Worm (Caenorhabditis elegans): Measurements from ENCODE around the gene T09A5.4.

The T09A5.4 gene

DNA sequence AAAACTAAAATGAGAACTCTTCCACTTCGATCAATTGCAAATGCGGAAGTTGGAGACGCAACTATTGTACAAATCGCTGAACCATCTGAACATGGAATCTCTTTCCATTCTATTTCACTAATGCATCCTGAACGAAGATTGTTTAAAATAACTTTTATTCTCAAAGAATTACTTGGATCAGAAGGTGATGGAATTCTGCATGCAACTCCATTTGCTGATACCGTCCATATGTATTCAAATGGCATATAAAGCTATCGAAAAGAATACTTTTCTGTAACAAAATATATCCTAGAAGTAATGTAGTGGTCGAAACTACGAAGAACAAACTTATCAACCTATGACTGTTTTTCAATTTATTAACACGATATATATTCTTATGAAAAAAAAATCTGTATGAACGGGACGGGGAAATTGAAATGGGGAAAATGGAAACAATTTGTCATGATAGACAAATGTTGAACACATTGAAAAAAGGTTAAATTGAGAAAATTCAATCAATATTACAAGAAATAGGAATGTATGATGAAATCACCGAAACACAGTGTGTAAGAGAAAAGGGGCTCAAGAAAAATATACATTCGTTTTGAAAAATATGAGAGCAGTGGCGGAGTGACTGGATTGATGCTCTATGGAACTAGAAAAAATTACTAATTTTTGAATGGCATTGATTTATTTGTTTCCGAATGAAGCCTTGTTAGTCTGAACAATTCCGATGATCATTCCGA, 31.9 kb downstream of the T09A5.4 start, which contains the start of gene T01H3.2:
Gene T01H3.2, minus strand, starts transcription at position 251 of the 725 bp plus-strand sequence.
- TF ChIP-seq tlf-1 (GFP tag; optimal IDR thresholded peaks at IDR 0.05), result peak; percentile 51
- TF ChIP-seq egl-18 (GFP tag; IDR thresholded peaks at IDR 0.05), result no peak
- no peak for TF ChIP-seq aptf-2 (GFP tag; conservative IDR thresholded peaks at IDR 0.05)
- no peak for TF ChIP-seq hlh-26 (GFP tag; conservative IDR thresholded peaks at IDR 0.05)
- TF ChIP-seq ceh-79 (tag; optimal IDR thresholded peaks at IDR 0.05), result no peak
- no peak for TF ChIP-seq attf-6 (GFP tag; IDR thresholded peaks at IDR 0.05)
- TF ChIP-seq atf-7 (tag; optimal IDR thresholded peaks at IDR 0.05), result peak; percentile 9
- TF ChIP-seq ztf-26 (tag; optimal IDR thresholded peaks at IDR 0.05), result no peak
- TF ChIP-seq hmg-1.2 (GFP tag; IDR thresholded peaks at IDR 0.05), result no peak
- TF ChIP-seq ZK185.1 (tag; optimal IDR thresholded peaks at IDR 0.05; ENCODE audit: poor library complexity, severe bottlenecking), result no peak
- 0 out of 2 replicates have a peak, but pooled peaks have one; percentile 10 for TF ChIP-seq B0336.3 (GFP tag; IDR thresholded peaks at IDR 0.05)
- no peak for TF ChIP-seq ekl-4 (GFP tag; IDR thresholded peaks at IDR 0.05)
- TF ChIP-seq lin-54 (GFP tag; optimal IDR thresholded peaks at IDR 0.05), result peak; percentile 37
- peak in 1 of 3 experiments; percentile 22 for TF ChIP-seq lin-35 (GFP tag; optimal IDR thresholded peaks at IDR 0.05)
- TF ChIP-seq nfyb-1 (GFP tag; IDR thresholded peaks at IDR 0.05), result peak; percentile 33; the same call in 1 of the 2 replicates
- no peak for TF ChIP-seq Y95B8A.8 (GFP tag; IDR thresholded peaks at IDR 0.05)
- no peak for TF ChIP-seq K12H6.12 (tag; optimal IDR thresholded peaks at IDR 0.05)
- TF ChIP-seq cebp-1 (GFP tag; IDR thresholded peaks at IDR 0.05), result no peak
- peak; percentile 21 for TF ChIP-seq cebp-1 (tag; optimal IDR thresholded peaks at IDR 0.05)
- peak; percentile 28 for TF ChIP-seq chd-7 (tag; optimal IDR thresholded peaks at IDR 0.05)
- TF ChIP-seq tbp1 (GFP tag; optimal IDR thresholded peaks at IDR 0.05), result peak; percentile 21

DNA sequence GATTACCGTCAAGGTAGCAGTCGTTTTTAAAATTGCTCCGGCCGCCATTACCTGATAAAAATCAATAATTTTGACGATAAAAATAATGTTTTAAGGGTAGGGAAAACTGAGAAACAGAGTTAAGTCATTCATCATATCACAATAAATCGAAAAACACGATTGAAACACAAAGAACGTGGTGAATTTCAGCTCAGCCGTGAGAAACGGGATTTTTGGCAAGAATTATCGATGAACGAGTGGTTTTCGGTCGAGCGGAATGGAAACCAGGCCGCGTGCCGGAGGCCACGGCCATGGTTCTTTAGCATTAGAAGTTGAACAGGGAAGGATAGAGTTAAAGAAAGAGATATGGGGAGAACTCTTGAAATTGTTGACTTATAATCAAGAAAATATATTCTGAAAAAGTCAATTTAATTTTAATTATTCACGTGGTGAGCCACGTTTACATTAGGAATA, 33.3 kb downstream of the T09A5.4 start, which contains the start of the genes vha-4 and T01H3.5:
Gene vha-4, minus strand, starts transcription at position 51 of the 453 bp plus-strand sequence.
Gene T01H3.5, plus strand, starts transcription at position 351 of the 453 bp plus-strand sequence.
- TF ChIP-seq attf-3 (GFP tag; conservative IDR thresholded peaks at IDR 0.05) (no peak), attf-6 (GFP tag; IDR thresholded peaks at IDR 0.05) (no peak), nhr-80 (tag; optimal IDR thresholded peaks at IDR 0.05) (peak; percentile 55), somi-1 (GFP tag; optimal IDR thresholded peaks at IDR 0.05) (no peak), nfya-1 (tag; optimal IDR thresholded peaks at IDR 0.05; ENCODE audit: borderline replicate concordance, insufficient read depth) (no peak), pbrm-1 (GFP tag; IDR thresholded peaks at IDR 0.05) (no peak), Y53G8AR.9 (GFP tag; conservative IDR thresholded peaks at IDR 0.05) (no peak), nhr-90 (tag; optimal IDR thresholded peaks at IDR 0.05) (no peak), zfh-2 (GFP tag; conservative IDR thresholded peaks at IDR 0.05) (0 out of 2 replicates have a peak, but pooled peaks have one; percentile 8), F39B2.1 (GFP tag; IDR thresholded peaks at IDR 0.05) (no peak)

DNA sequence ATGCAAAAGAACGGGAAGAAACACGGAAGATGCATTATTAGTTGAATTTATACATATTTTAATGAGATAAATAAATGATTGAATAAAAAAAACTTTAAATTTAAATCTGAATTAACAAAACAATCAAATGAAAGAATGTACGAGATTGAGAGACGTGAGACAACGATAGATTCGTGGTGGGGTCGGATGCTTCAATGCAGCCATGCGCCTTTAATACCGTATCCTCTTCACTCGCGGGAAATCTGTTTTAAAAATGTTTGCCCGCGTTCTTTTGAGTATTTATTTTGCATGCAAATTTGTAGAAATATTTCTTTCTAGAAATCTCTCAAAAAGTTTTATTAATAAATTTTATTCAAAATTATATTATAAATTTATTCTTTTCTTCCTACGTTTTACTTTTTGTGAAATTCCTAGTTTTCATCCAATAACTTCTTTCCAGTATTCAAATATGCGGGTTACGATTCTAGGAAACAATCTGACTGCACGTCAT, 34.4 kb downstream of the T09A5.4 start, which contains the start of gene perm-1:
Gene perm-1, plus strand, starts transcription at position 440 of the 490 bp plus-strand sequence.
- TF ChIP-seq ekl-4 (GFP tag; IDR thresholded peaks at IDR 0.05) (peak; percentile 81), snpc-1.3 (tag; optimal IDR thresholded peaks at IDR 0.05; ENCODE audit: insufficient read depth) (peak; percentile 82), B0019.2 (GFP tag; conservative IDR thresholded peaks at IDR 0.05) (peak; percentile 84), dpl-1 (GFP tag; optimal IDR thresholded peaks at IDR 0.05) (peak; percentile 87), nfya-1 (tag; optimal IDR thresholded peaks at IDR 0.05; ENCODE audit: borderline replicate concordance, insufficient read depth) (no peak), unc-130 (GFP tag; optimal IDR thresholded peaks at IDR 0.05) (peak; percentile 93), lsl-1 (GFP tag; optimal IDR thresholded peaks at IDR 0.05) (peak; percentile 98), tbp1 (GFP tag; optimal IDR thresholded peaks at IDR 0.05) (peak; percentile 61), Y95B8A.8 (GFP tag; IDR thresholded peaks at IDR 0.05) (peak; percentile 92), Y53F4B.3 (GFP tag; IDR thresholded peaks at IDR 0.05) (peak; percentile 60; the same call in 1 of the 2 replicates), ZK185.1 (tag; optimal IDR thresholded peaks at IDR 0.05; ENCODE audit: poor library complexity, severe bottlenecking) (no peak), F57C9.4 (tag; optimal IDR thresholded peaks at IDR 0.05) (no peak), D2030.7 (GFP tag; IDR thresholded peaks at IDR 0.05) (peak; percentile 96), nhr-179 (tag; optimal IDR thresholded peaks at IDR 0.05) (no peak), ceh-91 (GFP tag; IDR thresholded peaks at IDR 0.05) (peak; percentile 96), tlf-1 (GFP tag; optimal IDR thresholded peaks at IDR 0.05) (peak; percentile 93), F33H1.4 (GFP tag; IDR thresholded peaks at IDR 0.05) (peak; percentile 98), pbrm-1 (GFP tag; IDR thresholded peaks at IDR 0.05) (peak; percentile 57), let-526 (GFP tag; IDR thresholded peaks at IDR 0.05) (no peak), nfya-2 (GFP tag; IDR thresholded peaks at IDR 0.05) (no peak)

Data from whole organism, young adult.